Worm (Caenorhabditis elegans): ENCODE data around the gene D1005.5.

The D1005.5 gene

DNA sequence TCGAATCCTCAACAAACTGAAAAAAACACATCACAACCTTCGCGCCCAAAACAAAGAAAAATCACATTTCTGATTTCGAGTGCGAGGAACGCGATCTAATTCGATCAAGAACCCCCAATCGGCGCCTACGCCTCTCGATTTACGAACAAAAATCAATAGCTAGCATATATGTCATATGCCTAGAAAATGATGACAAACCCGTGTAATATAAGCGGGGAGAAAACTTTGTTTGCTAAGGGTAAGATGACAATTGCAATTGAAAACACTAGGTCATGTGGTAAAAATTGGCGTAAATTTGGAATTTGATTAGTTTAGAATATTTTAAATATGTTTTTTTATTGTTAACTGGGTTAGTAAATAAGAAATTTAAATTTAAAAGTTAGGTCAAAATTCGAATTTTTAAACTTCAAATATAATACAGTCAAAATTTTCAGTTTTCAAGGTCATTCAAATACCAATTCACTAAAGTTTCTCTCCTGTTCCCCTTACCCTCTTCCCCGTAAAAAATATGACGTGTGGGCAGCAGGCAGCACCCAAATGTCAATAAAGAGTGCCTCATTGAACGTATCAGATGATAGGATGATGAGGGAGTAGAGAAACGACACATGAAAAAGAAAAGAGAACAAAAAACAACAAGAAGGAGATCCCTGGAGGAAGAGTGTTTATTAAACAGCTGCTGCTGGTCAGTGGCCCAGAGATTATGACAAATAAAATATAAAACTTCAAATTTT lies 16.3 kb downstream of the D1005.5 start (continued):
- TF ChIP-seq nhr-12 (tag; optimal IDR thresholded peaks at IDR 0.05) (no peak), ztf-4 (tag; optimal IDR thresholded peaks at IDR 0.05) (peak; percentile 52), hpl-2 (GFP tag; optimal IDR thresholded peaks at IDR 0.05) (no peak), grh-1 (GFP tag; IDR thresholded peaks at IDR 0.05) (no peak), nhr-85 (tag) (peak; percentile 87), unc-98 (GFP tag; IDR thresholded peaks at IDR 0.05) (no peak), ama-1 (optimal IDR thresholded peaks at IDR 0.05) (no peak), elt-3 (tag; optimal IDR thresholded peaks at IDR 0.05) (no peak), lsy-2 (tag; optimal IDR thresholded peaks at IDR 0.05) (peak; percentile 30 to 69), tbx-2 (tag; optimal IDR thresholded peaks at IDR 0.05) (peak; percentile 49), nhr-71 (tag; optimal IDR thresholded peaks at IDR 0.05) (peak; percentile 79), aha-1 (tag; optimal IDR thresholded peaks at IDR 0.05) (no peak), fos-1 (tag; optimal IDR thresholded peaks at IDR 0.05) (peak; percentile 14), aly-2 (tag; optimal IDR thresholded peaks at IDR 0.05) (no peak), blmp-1 (tag; optimal IDR thresholded peaks at IDR 0.05) (peak; percentile 77), mep-1 (tag; optimal IDR thresholded peaks at IDR 0.05) (peak; percentile 71), vab-15 (tag; optimal IDR thresholded peaks at IDR 0.05) (no peak), ceh-88 (GFP tag; IDR thresholded peaks at IDR 0.05) (no peak), mdl-1 (tag; optimal IDR thresholded peaks at IDR 0.05) (peak in 1 of 2 experiments; percentile 74), C34B4.2 (tag; optimal IDR thresholded peaks at IDR 0.05) (no peak), tlp-1 (tag; optimal IDR thresholded peaks at IDR 0.05) (no peak), ceh-8 (GFP tag; optimal IDR thresholded peaks at IDR 0.05) (no peak), skn-1 (tag; optimal IDR thresholded peaks at IDR 0.05) (peak; percentile 100), lin-35 (GFP tag; optimal IDR thresholded peaks at IDR 0.05) (peak in 1 of 2 experiments; percentile 54), lin-15B (tag; optimal IDR thresholded peaks at IDR 0.05) (no peak), ceh-82 (tag; optimal IDR thresholded peaks at IDR 0.05) (peak in 1 of 3 experiments; percentile 21), nhr-20 (tag; optimal IDR thresholded peaks at IDR 0.05) (peak; percentile 74), dpl-1 (GFP tag; optimal IDR thresholded peaks at IDR 0.05) (peak in 1 of 3 experiments; percentile 25), nhr-84 (tag; optimal IDR thresholded peaks at IDR 0.05) (no peak), snpc-4 (tag; optimal IDR thresholded peaks at IDR 0.05) (peak; percentile 30), xbp-1 (tag; optimal IDR thresholded peaks at IDR 0.05) (peak; percentile 7), elt-2 (tag; optimal IDR thresholded peaks at IDR 0.05) (no peak), unc-130 (tag; optimal IDR thresholded peaks at IDR 0.05) (no peak), rnt-1 (tag; optimal IDR thresholded peaks at IDR 0.05) (peak; percentile 61), hlh-4 (tag; optimal IDR thresholded peaks at IDR 0.05) (no peak), nhr-77 (tag; optimal IDR thresholded peaks at IDR 0.05) (peak; percentile 23), egl-27 (tag; optimal IDR thresholded peaks at IDR 0.05) (no peak), swsn-7 (tag; optimal IDR thresholded peaks at IDR 0.05) (peak; percentile 41), C16A3.4 (tag; optimal IDR thresholded peaks at IDR 0.05) (peak; percentile 68), fkh-4 (tag; optimal IDR thresholded peaks at IDR 0.05; ENCODE audit: borderline replicate concordance) (no peak), efl-1 (optimal IDR thresholded peaks at IDR 0.05) (peak in 1 of 2 experiments; percentile 2), efl-1 (GFP tag; optimal IDR thresholded peaks at IDR 0.05 in 1 of 2) (no peak), lir-3 (tag; optimal IDR thresholded peaks at IDR 0.05; ENCODE audit: poor library complexity) (peak; percentile 26)

DNA sequence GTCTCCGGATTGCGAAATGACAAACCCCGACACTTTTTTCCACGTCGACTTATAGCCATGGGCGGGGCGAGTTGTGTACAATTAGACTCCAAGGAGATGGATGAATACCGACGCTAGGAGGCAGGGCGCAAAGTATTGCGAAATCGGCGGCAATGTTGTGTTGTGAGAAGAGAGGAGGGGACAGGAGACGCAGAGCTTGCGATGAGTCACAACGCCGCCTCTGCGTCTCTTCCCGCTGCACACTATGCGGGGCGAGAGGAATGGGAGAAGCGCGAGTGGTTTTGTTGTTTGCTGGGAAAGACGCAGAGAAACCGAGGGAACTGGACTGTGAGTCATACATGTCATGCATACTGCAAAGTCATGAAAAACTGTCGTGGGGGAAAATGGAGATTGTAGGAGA lies 18.4 kb downstream of the D1005.5 start:
- TF ChIP-seq lin-14 (GFP tag; optimal IDR thresholded peaks at IDR 0.05) (peak; percentile 97), sox-4 (tag; optimal IDR thresholded peaks at IDR 0.05) (peak; percentile 73), lin-13 (GFP tag; optimal IDR thresholded peaks at IDR 0.05) (peak; percentile 68), jun-1 (tag; optimal IDR thresholded peaks at IDR 0.05) (peak; percentile 100), lin-15B (tag; optimal IDR thresholded peaks at IDR 0.05) (no peak), dpl-1 (GFP tag; optimal IDR thresholded peaks at IDR 0.05) (peak in 2 of 3 experiments; percentile 42 to 48), skn-1 (tag; optimal IDR thresholded peaks at IDR 0.05) (peak; percentile 99), pag-3 (tag; optimal IDR thresholded peaks at IDR 0.05; ENCODE audit: borderline replicate concordance, insufficient read depth) (no peak), fos-1 (tag; optimal IDR thresholded peaks at IDR 0.05) (peak; percentile 100), efl-1 (optimal IDR thresholded peaks at IDR 0.05) (peak; percentile 64 to 87), efl-1 (GFP tag; optimal IDR thresholded peaks at IDR 0.05 in 1 of 2) (peak; percentile 6 to 95), pax-3 (tag; optimal IDR thresholded peaks at IDR 0.05) (peak; percentile 78), pqm-1 (tag; optimal IDR thresholded peaks at IDR 0.05) (peak; percentile 78), fkh-4 (tag; optimal IDR thresholded peaks at IDR 0.05; ENCODE audit: borderline replicate concordance) (no peak), nhr-237 (tag; optimal IDR thresholded peaks at IDR 0.05) (peak; percentile 79), xbp-1 (tag; optimal IDR thresholded peaks at IDR 0.05) (peak; percentile 90), ceh-63 (GFP tag; optimal IDR thresholded peaks at IDR 0.05) (no peak), unc-86 (tag; optimal IDR thresholded peaks at IDR 0.05) (peak; percentile 78)
